Worm (Caenorhabditis elegans): Measurements from ENCODE around the gene F26G1.1.

- no peak for TF ChIP-seq cebp-2 (GFP tag; IDR thresholded peaks at IDR 0.05)
- no peak for TF ChIP-seq him-1 (tag; optimal IDR thresholded peaks at IDR 0.05)
- TF ChIP-seq fkh-3 (tag; optimal IDR thresholded peaks at IDR 0.05) = no peak
- TF ChIP-seq Y53F4B.3 (GFP tag; IDR thresholded peaks at IDR 0.05) = no peak
Observed at ce11 chrII:4767612-4768011, 23.8 kb upstream of the F26G1.1 start.
